Fruit fly (Drosophila melanogaster) whole organism, embryonic: Measurements from ENCODE around the gene Nct.

Experiments
- Antp ChIP-seq: fragments of 200-800 bp; sonication (Bioruptor generic); optimal IDR thresholded peaks from 3 replicates; lab custom pipeline; 2016; ENCODE audit warnings: missing biosample characterization, missing genetic modification characterization
- Blimp-1 ChIP-seq: fragments of 200-800 bp; sonication (Bioruptor generic); optimal IDR thresholded peaks from 3 replicates; lab custom pipeline; 2018; ENCODE audit warnings: missing biosample characterization, missing genetic modification characterization, mild to moderate bottlenecking, moderate library complexity, missing genetic modification reagents
- Bteb2 ChIP-seq: fragments of 200-800 bp; sonication (Bioruptor generic); optimal IDR thresholded peaks from 2 replicates; lab custom pipeline; 2016; ENCODE audit warnings: missing biosample characterization, missing genetic modification characterization
- CG10147 ChIP-seq: fragments of 200-800 bp; sonication (Bioruptor generic); optimal IDR thresholded peaks from 2 replicates; lab custom pipeline; 2019; ENCODE audit warnings: missing biosample characterization, mild to moderate bottlenecking, missing genetic modification characterization, moderate library complexity
- CG10959 ChIP-seq: fragments of 200-800 bp; sonication (Bioruptor generic); IDR thresholded peaks from 2 replicates; pipeline ENCODE4 v1.3.6; 2022; ENCODE audit warnings: missing biosample characterization, missing genetic modification characterization
- CG11504 ChIP-seq: fragments of 200-800 bp; sonication (Bioruptor generic); optimal IDR thresholded peaks from 3 replicates; lab custom pipeline; 2019; ENCODE audit warnings: missing biosample characterization, mild to moderate bottlenecking, missing genetic modification characterization, moderate library complexity
- CG12219 ChIP-seq: fragments of 200-800 bp; sonication (Bioruptor generic); optimal IDR thresholded peaks from 3 replicates; lab custom pipeline; 2018; ENCODE audit warnings: missing biosample characterization, mild to moderate bottlenecking, missing genetic modification characterization
- CG12236 ChIP-seq: fragments of 200-800 bp; sonication (Bioruptor generic); optimal IDR thresholded peaks from 2 replicates; lab custom pipeline; 2016; ENCODE audit warnings: missing biosample characterization, missing genetic modification characterization
- CG1233 ChIP-seq: fragments of 200-800 bp; sonication (Bioruptor generic); optimal IDR thresholded peaks from 4 replicates; lab custom pipeline; 2018; ENCODE audit warnings: missing biosample characterization, mild to moderate bottlenecking, missing genetic modification characterization
- CG12659 ChIP-seq: fragments of 200-800 bp; sonication (Bioruptor generic); optimal IDR thresholded peaks from 3 replicates; lab custom pipeline; 2017; ENCODE audit warnings: mild to moderate bottlenecking, missing biosample characterization, missing genetic modification reagents, missing genetic modification characterization
- CG13894 ChIP-seq: fragments of 200-800 bp; sonication (Bioruptor generic); optimal IDR thresholded peaks from 3 replicates; lab custom pipeline; 2018; ENCODE audit warnings: missing biosample characterization, mild to moderate bottlenecking, missing genetic modification characterization, moderate library complexity
- CG14965 ChIP-seq: fragments of 200-800 bp; sonication (Bioruptor generic); optimal IDR thresholded peaks from 2 replicates; lab custom pipeline; 2016; ENCODE audit warnings: missing biosample characterization, missing genetic modification characterization, borderline replicate concordance
- CG1602 ChIP-seq: fragments of 200-800 bp; sonication (Bioruptor generic); optimal IDR thresholded peaks from 3 replicates; lab custom pipeline; 2016; ENCODE audit warnings: missing biosample characterization, missing genetic modification characterization
- CG16863 ChIP-seq: fragments of 200-800 bp; sonication (Bioruptor generic); optimal IDR thresholded peaks from 3 replicates; lab custom pipeline; 2016; ENCODE audit warnings: missing biosample characterization, missing genetic modification characterization
- CG17361 ChIP-seq: fragments of 200-800 bp; sonication (Bioruptor generic); IDR thresholded peaks from 3 replicates; pipeline ENCODE4 v1.3.6; 2022; ENCODE audit warnings: missing biosample characterization, missing genetic modification characterization
- CG17802 ChIP-seq: fragments of 200-800 bp; sonication (Bioruptor generic); optimal IDR thresholded peaks from 2 replicates; lab custom pipeline; 2018; ENCODE audit warnings: missing biosample characterization, mild to moderate bottlenecking, missing genetic modification characterization, moderate library complexity
- CG2116 ChIP-seq: fragments of 200-800 bp; sonication (Bioruptor generic); optimal IDR thresholded peaks from 3 replicates; lab custom pipeline; 2018; ENCODE audit warnings: missing biosample characterization, mild to moderate bottlenecking, missing genetic modification characterization
- CG2120 ChIP-seq: fragments of 200-800 bp; sonication (Bioruptor generic); optimal IDR thresholded peaks from 3 replicates; lab custom pipeline; 2016; ENCODE audit warnings: missing biosample characterization, missing genetic modification characterization
- CG3847 ChIP-seq: fragments of 200-800 bp; sonication (Bioruptor generic); IDR thresholded peaks from 2 replicates; pipeline ENCODE4 v1.3.6; 2022; ENCODE audit warnings: missing biosample characterization, missing genetic modification characterization
- CG6254 ChIP-seq: fragments of 200-800 bp; sonication (Bioruptor generic); optimal IDR thresholded peaks from 3 replicates; lab custom pipeline; 2017; ENCODE audit warnings: mild to moderate bottlenecking, missing biosample characterization, missing genetic modification reagents, missing genetic modification characterization
- CG7928 ChIP-seq: fragments of 200-800 bp; sonication (Bioruptor generic); optimal IDR thresholded peaks from 2 replicates; lab custom pipeline; 2017; ENCODE audit warnings: missing biosample characterization, mild to moderate bottlenecking, missing genetic modification characterization
- CG8478 ChIP-seq: fragments of >200 bp; optimal IDR thresholded peaks from 2 replicates; lab custom pipeline; 2018
- CHES-1-like ChIP-seq: fragments of 200-800 bp; sonication (Bioruptor generic); optimal IDR thresholded peaks from 2 replicates; lab custom pipeline; 2016; ENCODE audit warnings: missing biosample characterization, missing genetic modification characterization
- E2f1 ChIP-seq: fragments of 200-800 bp; sonication (Bioruptor generic); IDR thresholded peaks from 2 replicates; pipeline ENCODE4 v1.3.6; 2022; ENCODE audit warnings: missing biosample characterization, missing genetic modification characterization
- Elba2 ChIP-seq: fragments of 200-800 bp; sonication (Bioruptor generic); optimal IDR thresholded peaks from 3 replicates; lab custom pipeline; 2016; ENCODE audit warnings: missing biosample characterization, missing genetic modification characterization
- Fer3 ChIP-seq: fragments of 200-800 bp; sonication (Bioruptor generic); optimal IDR thresholded peaks from 2 replicates; lab custom pipeline; 2018; ENCODE audit warnings: missing biosample characterization, mild to moderate bottlenecking, missing genetic modification characterization, moderate library complexity
- H15 ChIP-seq: fragments of 200-800 bp; sonication (Bioruptor generic); IDR thresholded peaks from 3 replicates; pipeline ENCODE4 v1.3.6; 2022; ENCODE audit warnings: missing biosample characterization, missing genetic modification characterization
- HLH3B ChIP-seq: fragments of 200-800 bp; sonication (Bioruptor generic); IDR thresholded peaks from 2 replicates; pipeline ENCODE4 v1.3.6; 2022; ENCODE audit warnings: missing biosample characterization, missing genetic modification characterization
- Jarid2 ChIP-seq: fragments of 200-800 bp; sonication (Bioruptor generic); optimal IDR thresholded peaks from 3 replicates; lab custom pipeline; 2017; ENCODE audit warnings: mild to moderate bottlenecking, missing biosample characterization, missing genetic modification reagents, missing genetic modification characterization
- Meics ChIP-seq: fragments of 200-800 bp; sonication (Bioruptor generic); optimal IDR thresholded peaks from 2 replicates; lab custom pipeline; 2017; ENCODE audit warnings: missing biosample characterization, mild to moderate bottlenecking, missing genetic modification characterization
- Mes4 ChIP-seq: fragments of 200-800 bp; sonication (Bioruptor generic); optimal IDR thresholded peaks from 2 replicates; lab custom pipeline; 2016; ENCODE audit warnings: missing biosample characterization, missing genetic modification characterization
- NFAT ChIP-seq: fragments of 200-800 bp; sonication (Bioruptor generic); IDR thresholded peaks from 2 replicates; pipeline ENCODE4 v1.3.6; 2022; ENCODE audit warnings: missing biosample characterization, missing genetic modification characterization
- Sry-δ ChIP-seq: fragments of 200-800 bp; sonication (Bioruptor generic); optimal IDR thresholded peaks from 2 replicates; lab custom pipeline; 2016; ENCODE audit warnings: missing biosample characterization, missing genetic modification characterization
- Vsx1 ChIP-seq: fragments of 200-800 bp; sonication (Bioruptor generic); optimal IDR thresholded peaks from 2 replicates; lab custom pipeline; 2017; ENCODE audit warnings: missing biosample characterization, mild to moderate bottlenecking, missing genetic modification characterization, missing genetic modification reagents
- ato ChIP-seq: fragments of 200-800 bp; sonication (Bioruptor generic); IDR thresholded peaks from 2 replicates; pipeline ENCODE4 v1.3.6; 2022; ENCODE audit warnings: missing biosample characterization, missing genetic modification characterization; ENCODE audit not compliant: partially characterized antibody
- bab2 ChIP-seq: fragments of 200-800 bp; sonication (Bioruptor generic); optimal IDR thresholded peaks from 2 replicates; lab custom pipeline; 2016; ENCODE audit warnings: missing biosample characterization, missing genetic modification characterization
- dm ChIP-seq: fragments of 200-800 bp; sonication (Bioruptor generic); optimal IDR thresholded peaks from 3 replicates; lab custom pipeline; 2016; ENCODE audit warnings: missing biosample characterization, missing genetic modification characterization
- emc ChIP-seq: fragments of 200-800 bp; sonication (Bioruptor generic); optimal IDR thresholded peaks from 2 replicates; lab custom pipeline; 2016; ENCODE audit warnings: missing biosample characterization, missing genetic modification characterization
- esg ChIP-seq: fragments of 200-800 bp; sonication (Bioruptor generic); conservative IDR thresholded peaks from 2 replicates; pipeline ENCODE4 v1.3.6; 2022; ENCODE audit warnings: missing biosample characterization, missing genetic modification characterization
- fd96Cb ChIP-seq: fragments of 200-800 bp; sonication (Bioruptor generic); optimal IDR thresholded peaks from 2 replicates; lab custom pipeline; 2018; ENCODE audit warnings: missing biosample characterization, mild to moderate bottlenecking, missing genetic modification characterization, moderate library complexity
- grau ChIP-seq: fragments of 200-800 bp; optimal IDR thresholded peaks from 3 replicates; lab custom pipeline; 2019; ENCODE audit warnings: missing biosample characterization, mild to moderate bottlenecking, missing genetic modification characterization, moderate library complexity
- kay ChIP-seq: fragments of 200-800 bp; sonication (Bioruptor generic); optimal IDR thresholded peaks from 2 replicates; lab custom pipeline; 2016; ENCODE audit warnings: missing biosample characterization, missing genetic modification characterization
- lilli ChIP-seq: fragments of 200-800 bp; sonication (Bioruptor generic); optimal IDR thresholded peaks from 3 replicates; lab custom pipeline; 2016; ENCODE audit warnings: missing biosample characterization, missing genetic modification characterization
- nom ChIP-seq: fragments of 200-800 bp; sonication (Bioruptor generic); optimal IDR thresholded peaks from 2 replicates; lab custom pipeline; 2017; ENCODE audit warnings: missing biosample characterization, missing genetic modification characterization, mild to moderate bottlenecking, moderate library complexity, missing genetic modification reagents
- prd ChIP-seq, 3 experiments: fragments of >200 bp in 2 of 3; fragments of 200-800 bp in 1 of 3; sonication (Bioruptor generic) in 1 of 3; optimal IDR thresholded peaks in 2 of 3; IDR thresholded peaks in 1 of 3; 2 replicates in 2 of 3; 3 replicates in 1 of 3; pipeline versions ENCODE4 v1.3.6 to Lab custom; 2017 to 2022; ENCODE audit warnings: missing biosample characterization in 1 of 3, missing genetic modification characterization in 1 of 3
- pzg ChIP-seq: fragments of 200-800 bp; sonication (Bioruptor generic); optimal IDR thresholded peaks from 3 replicates; lab custom pipeline; 2018; ENCODE audit warnings: missing biosample characterization, mild to moderate bottlenecking, missing genetic modification characterization, moderate library complexity
- repo ChIP-seq: fragments of 200-800 bp; sonication (Bioruptor generic); optimal IDR thresholded peaks from 2 replicates; lab custom pipeline; 2016; ENCODE audit warnings: missing biosample characterization, missing genetic modification characterization
- rib ChIP-seq: fragments of 200-800 bp; sonication (Bioruptor generic); IDR thresholded peaks from 2 replicates; pipeline ENCODE4 v1.3.6; 2022; ENCODE audit warnings: missing biosample characterization, missing genetic modification characterization
- slou ChIP-seq: fragments of 200-800 bp; sonication (Bioruptor generic); optimal IDR thresholded peaks from 3 replicates; lab custom pipeline; 2016; ENCODE audit warnings: missing biosample characterization, missing genetic modification characterization
- wdn ChIP-seq: fragments of 200-800 bp; sonication (Bioruptor generic); IDR thresholded peaks from 2 replicates; pipeline ENCODE4 v1.3.6; 2022; ENCODE audit warnings: missing biosample characterization, missing genetic modification characterization

Gene Nct

dm6 chr3R:24850420-24850819, 981 bp upstream of the Nct start, which contains the start of gene CG7006 (continued):
- TF ChIP-seq CG6254 (no peak), CG7928 (GFP tag; lab: Kevin White, UChicago) (peak; percentile 29), Elba2 (peak; percentile 10), slou (GFP tag; lab: Kevin White, UChicago) (peak; percentile 67), ato (peak; percentile 75), wdn (peak; percentile 58), CG12236 (GFP tag; lab: Kevin White, UChicago) (no peak), lilli (GFP tag; lab: Kevin White, UChicago) (peak; percentile 84), CG3847 (peak; percentile 96), CHES-1-like (GFP tag; lab: Kevin White, UChicago) (peak; percentile 75), CG8478 (no peak), nom (GFP tag; lab: Kevin White, UChicago) (no peak), E2f1 (GFP tag; lab: Robert Waterston, UW) (0 out of 2 replicates have a peak, but pooled peaks have one; percentile 42), rib (GFP tag; lab: Robert Waterston, UW) (0 out of 2 replicates have a peak, but pooled peaks have one; percentile 33), Fer3 (peak; percentile 68), prd (optimal IDR thresholded peaks at IDR 0.05; lab: Kevin White, UChicago) (no peak), prd (GFP tag; IDR thresholded peaks at IDR 0.05; lab: Robert Waterston, UW) (peak; percentile 56; the same call in 2 of the 3 replicates), CG12659 (GFP tag; lab: Kevin White, UChicago) (peak; percentile 82), emc (GFP tag; lab: Kevin White, UChicago) (peak; percentile 23), Blimp-1 (no peak), Vsx1 (GFP tag; lab: Kevin White, UChicago) (no peak), CG12219 (no peak), Meics (GFP tag; lab: Kevin White, UChicago) (peak; percentile 54), CG16863 (GFP tag; lab: Kevin White, UChicago) (peak; percentile 43), CG17361 (peak; percentile 60; the same call in 2 of the 3 replicates), CG10147 (GFP tag; lab: Kevin White, UChicago) (no peak), HLH3B (GFP tag; lab: Robert Waterston, UW) (peak; percentile 65), NFAT (peak; percentile 94), CG2120 (GFP tag; lab: Kevin White, UChicago) (peak; percentile 94), Bteb2 (GFP tag; lab: Kevin White, UChicago) (peak; percentile 81), CG10959 (GFP tag; lab: Robert Waterston, UW) (no peak; the same call in 1 of the 2 replicates), fd96Cb (peak; percentile 12), bab2 (GFP tag; lab: Kevin White, UChicago) (peak; percentile 80), Mes4 (peak; percentile 35), grau (no peak), CG1233 (GFP tag; lab: Kevin White, UChicago) (peak; percentile 30), dm (GFP tag; lab: Kevin White, UChicago) (peak; percentile 94), Sry-δ (peak; percentile 76), pzg (GFP tag; lab: Kevin White, UChicago) (peak; percentile 94), repo (GFP tag; lab: Kevin White, UChicago) (peak; percentile 58), CG13894 (tag; lab: Kevin White, UChicago) (no peak), kay (GFP tag; lab: Kevin White, UChicago) (peak; percentile 69), CG1602 (GFP tag; lab: Kevin White, UChicago) (peak; percentile 56), CG14965 (GFP tag; lab: Kevin White, UChicago) (peak; percentile 33), CG17802 (peak; percentile 36), Jarid2 (peak; percentile 7), CG2116 (GFP tag; lab: Kevin White, UChicago) (peak; percentile 67), Antp (peak; percentile 78), CG11504 (tag; lab: Kevin White, UChicago) (no peak), esg (no peak), H15 (GFP tag; lab: Robert Waterston, UW) (peak; percentile 50; the same call in 1 of the 3 replicates)
